Fruit fly (Drosophila melanogaster) Kc167 (cell line): ENCODE results near the gene eIF5B.

ENCODE experiments used
- Myc ChIP-seq: fragments of >200 bp; optimal IDR thresholded peaks from 2 replicates; lab custom pipeline; 2017; ENCODE audit warnings: missing external identifiers
- h ChIP-seq: fragments of >200 bp; optimal IDR thresholded peaks from 3 replicates; lab custom pipeline; 2018; ENCODE audit warnings: missing external identifiers

dm6 chr3L:3484553-3484952 is 23.8 kb upstream of the eIF5B start, which contains the start of gene CG43074:
- TF ChIP-seq Myc (no peak), h (no peak)
